Fruit fly (Drosophila melanogaster): ENCODE results near the gene Art6.

Gene Art6

DNA sequence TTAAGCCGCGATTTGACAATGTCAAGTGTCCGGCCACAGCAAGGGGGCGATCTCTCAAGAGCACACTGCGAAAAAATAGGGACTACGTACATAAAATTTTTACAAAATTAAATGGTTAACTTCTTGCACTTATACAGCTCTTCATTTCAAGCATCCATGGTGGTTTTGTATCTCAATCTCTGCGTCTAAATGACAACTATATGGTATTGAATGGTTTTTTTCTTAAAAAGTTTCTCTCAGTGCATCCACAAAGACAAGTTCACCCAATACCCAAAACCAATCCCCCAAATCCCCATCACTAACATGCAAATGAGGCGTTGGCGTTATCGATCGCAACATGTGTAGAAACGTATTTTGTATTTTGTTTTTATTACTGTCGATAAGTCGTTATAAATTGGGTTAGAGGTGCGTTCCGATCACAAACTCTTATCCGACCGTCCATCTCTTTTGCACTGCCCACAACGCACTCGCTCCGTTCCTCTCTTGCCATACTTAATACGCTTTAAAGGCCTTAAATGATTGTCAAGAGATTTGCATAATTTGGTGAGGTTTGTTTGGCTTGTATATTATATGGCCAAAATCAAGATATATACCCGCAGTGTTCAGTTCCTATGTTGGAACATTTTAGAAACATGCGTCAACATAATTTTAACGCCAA, 30.7 kb downstream of the Art6 start (continued):
- TF ChIP-seq MTF-1 (GFP tag; optimal IDR thresholded peaks at IDR 0.05; ENCODE audit: borderline replicate concordance) (peak; percentile 47), CG13624 (GFP tag; optimal IDR thresholded peaks at IDR 0.05) (peak; percentile 73), trem (tag; optimal IDR thresholded peaks at IDR 0.05) (peak; percentile 63), CG12391 (tag; optimal IDR thresholded peaks at IDR 0.05) (peak; percentile 80), CG17328 (GFP tag; IDR thresholded peaks at IDR 0.05) (peak; percentile 84), CG4854 (GFP tag; optimal IDR thresholded peaks at IDR 0.05) (peak; percentile 66), vvl (GFP tag; IDR thresholded peaks at IDR 0.05) (peak; percentile 88), twi (tag; optimal IDR thresholded peaks at IDR 0.05) (peak; percentile 52), tup (GFP tag; optimal IDR thresholded peaks at IDR 0.05) (no peak), NC2α (GFP tag; optimal IDR thresholded peaks at IDR 0.05) (peak; percentile 45), sob (GFP tag; IDR thresholded peaks at IDR 0.05) (peak; percentile 83), CG18011 (GFP tag; optimal IDR thresholded peaks at IDR 0.05) (peak; percentile 19), sim (GFP tag; IDR thresholded peaks at IDR 0.05) (peak; percentile 60; the same call in 1 of the 2 replicates), yki (optimal IDR thresholded peaks at IDR 0.05) (no peak), CG6683 (GFP tag; optimal IDR thresholded peaks at IDR 0.05) (no peak), CG18262 (tag; optimal IDR thresholded peaks at IDR 0.05) (peak; percentile 81), fd3F (GFP tag; optimal IDR thresholded peaks at IDR 0.05) (peak; percentile 20), luna (GFP tag; optimal IDR thresholded peaks at IDR 0.05) (no peak), CG9727 (GFP tag; optimal IDR thresholded peaks at IDR 0.05) (peak; percentile 64), CG7786 (GFP tag; optimal IDR thresholded peaks at IDR 0.05) (peak; percentile 64), CoRest (tag; optimal IDR thresholded peaks at IDR 0.05) (peak; percentile 83), Bgb (GFP tag; IDR thresholded peaks at IDR 0.05; ENCODE audit: partially characterized antibody) (no peak), CG11398 (GFP tag; optimal IDR thresholded peaks at IDR 0.05) (peak; percentile 62), Dip3 (GFP tag; optimal IDR thresholded peaks at IDR 0.05) (peak; percentile 37), Lim3 (GFP tag; IDR thresholded peaks at IDR 0.05) (no peak), repo (GFP tag; optimal IDR thresholded peaks at IDR 0.05) (peak; percentile 42), CG33557 (GFP tag; optimal IDR thresholded peaks at IDR 0.05) (no peak), Hey (tag; optimal IDR thresholded peaks at IDR 0.05) (no peak), CG9437 (GFP tag; optimal IDR thresholded peaks at IDR 0.05) (peak; percentile 52), org-1 (GFP tag; optimal IDR thresholded peaks at IDR 0.05) (peak; percentile 64), pho (GFP tag; optimal IDR thresholded peaks at IDR 0.05) (peak; percentile 45), CG6854 (GFP tag; optimal IDR thresholded peaks at IDR 0.05) (peak; percentile 34), usp (GFP tag; optimal IDR thresholded peaks at IDR 0.05) (no peak), CG12104 (GFP tag; optimal IDR thresholded peaks at IDR 0.05) (peak; percentile 64), aop (GFP tag; IDR thresholded peaks at IDR 0.05) (no peak), CG6791 (GFP tag; IDR thresholded peaks at IDR 0.05; ENCODE audit: partially characterized antibody) (no peak), eyg (GFP tag; optimal IDR thresholded peaks at IDR 0.05) (peak; percentile 66), pan (optimal IDR thresholded peaks at IDR 0.05) (no peak), pan (GFP tag; optimal IDR thresholded peaks at IDR 0.05 in 1 of 2, IDR thresholded peaks at IDR 0.05 in 1 of 2) (peak in 1 of 2 experiments; percentile 88), CG11085 (GFP tag; IDR thresholded peaks at IDR 0.05) (peak; percentile 55; the same call in 1 of the 2 replicates), MBD-R2 (GFP tag; IDR thresholded peaks at IDR 0.05) (peak; percentile 53; the same call in 1 of the 2 replicates), B-H2 (GFP tag; optimal IDR thresholded peaks at IDR 0.05) (no peak), Neu2 (GFP tag; optimal IDR thresholded peaks at IDR 0.05; ENCODE audit: borderline replicate concordance) (no peak), abd-A (tag; optimal IDR thresholded peaks at IDR 0.05) (peak; percentile 92), stc (GFP tag; IDR thresholded peaks at IDR 0.05) (peak; percentile 79), CG14965 (GFP tag; optimal IDR thresholded peaks at IDR 0.05; ENCODE audit: borderline replicate concordance) (no peak), E2f1 (GFP tag; IDR thresholded peaks at IDR 0.05) (peak; percentile 65), kay (GFP tag; optimal IDR thresholded peaks at IDR 0.05) (peak; percentile 51), tgo (GFP tag; IDR thresholded peaks at IDR 0.05) (peak; percentile 79), Lpt (GFP tag; optimal IDR thresholded peaks at IDR 0.05) (no peak), slp2 (GFP tag; optimal IDR thresholded peaks at IDR 0.05) (peak; percentile 56)
